Worm (Caenorhabditis elegans) whole organism, young adult: Measurements from ENCODE around the gene gei-18.
"Not testable (repeated sequence)": the region's sequence is repeated elsewhere in the genome, so short reads cannot be mapped to it uniquely, and the experiment has no call there.

Experiments
- F22D6.2 ChIP-seq: sonication (generic microtip); optimal IDR thresholded peaks from 2 replicates; lab custom pipeline; 2016; ENCODE audit warnings: mild to moderate bottlenecking, missing genetic modification characterization, missing compliant biosample characterization
- K11D2.4 ChIP-seq: fragments of 200-800 bp; sonication (Bioruptor generic); IDR thresholded peaks from 2 replicates; pipeline ENCODE4 v1.3.6; 2022; ENCODE audit warnings: missing genetic modification reagents, missing genetic modification characterization, missing compliant biosample characterization
- K12H6.12 ChIP-seq: fragments of 200-800 bp; sonication (Bioruptor generic); optimal IDR thresholded peaks from 2 replicates; lab custom pipeline; 2018; ENCODE audit warnings: mild to moderate bottlenecking, missing genetic modification characterization, missing compliant biosample characterization
- Y53G8AR.9 ChIP-seq: fragments of 200-800 bp; sonication (Bioruptor generic); conservative IDR thresholded peaks from 2 replicates; pipeline ENCODE4 v1.3.6; 2022; ENCODE audit warnings: missing genetic modification reagents, missing genetic modification characterization, missing compliant biosample characterization
- Y56A3A.18 ChIP-seq: fragments of 200-800 bp; sonication (Bioruptor generic); IDR thresholded peaks from 2 replicates; pipeline ENCODE4 v1.3.6; 2022; ENCODE audit warnings: missing genetic modification reagents, missing genetic modification characterization, missing compliant biosample characterization
- ama-1 ChIP-seq, 3 experiments: fragments of 150-350 bp in 1 of 3; sonication (generic microtip) in 2 of 3; optimal IDR thresholded peaks; 2 replicates each; lab custom pipeline; 2014 to 2018; ENCODE audit warnings: missing biosample characterization in 2 of 3, missing genetic modification characterization in 2 of 3, missing genetic modification reagents in 2 of 3
- attf-5 ChIP-seq: fragments of 200-800 bp; sonication (Bioruptor generic); optimal IDR thresholded peaks from 2 replicates; lab custom pipeline; 2018; ENCODE audit warnings: mild to moderate bottlenecking, missing genetic modification characterization, missing compliant biosample characterization
- attf-6 ChIP-seq: fragments of 200-800 bp; sonication (Bioruptor generic); IDR thresholded peaks from 2 replicates; pipeline ENCODE4 v1.3.6; 2022; ENCODE audit warnings: missing genetic modification reagents, missing genetic modification characterization, missing compliant biosample characterization
- bed-2 ChIP-seq: fragments of 200-800 bp; sonication (Bioruptor generic); IDR thresholded peaks from 2 replicates; pipeline ENCODE4 v1.3.6; 2022; ENCODE audit warnings: missing genetic modification reagents, missing genetic modification characterization, missing compliant biosample characterization
- ceh-100 ChIP-seq: fragments of 200-800 bp; sonication (Bioruptor generic); IDR thresholded peaks from 2 replicates; pipeline ENCODE4 v1.3.6; 2022; ENCODE audit warnings: missing genetic modification reagents, missing genetic modification characterization, missing compliant biosample characterization
- dpl-1 ChIP-seq: fragments of 150-350 bp; optimal IDR thresholded peaks from 2 replicates; lab custom pipeline; 2014; ENCODE audit warnings: missing biosample characterization, missing genetic modification reagents, missing genetic modification characterization
- efl-1 ChIP-seq: fragments of 150-350 bp; optimal IDR thresholded peaks from 2 replicates; lab custom pipeline; 2014; ENCODE audit warnings: missing biosample characterization, missing genetic modification reagents, missing genetic modification characterization
- fkh-3 ChIP-seq: sonication (generic microtip); optimal IDR thresholded peaks from 2 replicates; lab custom pipeline; 2016; ENCODE audit warnings: mild to moderate bottlenecking, missing genetic modification characterization, missing compliant biosample characterization
- lag-1 ChIP-seq: fragments of 200-800 bp; sonication (Bioruptor generic); IDR thresholded peaks from 2 replicates; pipeline ENCODE4 v1.3.6; 2022; ENCODE audit warnings: missing genetic modification reagents, missing genetic modification characterization, missing compliant biosample characterization
- let-607 ChIP-seq, 2 experiments: fragments of 200-800 bp in 1 of 2; sonication (Bioruptor generic) in 1 of 2; sonication (generic microtip) in 1 of 2; optimal IDR thresholded peaks; 2 replicates each; lab custom pipeline; 2016 to 2018; ENCODE audit warnings: mild to moderate bottlenecking in 2 of 2, missing compliant biosample characterization in 2 of 2, missing genetic modification characterization in 2 of 2, moderate library complexity in 2 of 2, missing genotype in 1 of 2
- madf-10 ChIP-seq: sonication (generic microtip); optimal IDR thresholded peaks from 2 replicates; lab custom pipeline; 2016; ENCODE audit warnings: mild to moderate bottlenecking, missing genetic modification characterization, missing compliant biosample characterization
- madf-6 ChIP-seq: fragments of 200-800 bp; sonication (Bioruptor generic); IDR thresholded peaks from 2 replicates; pipeline ENCODE4 v1.3.6; 2022; ENCODE audit warnings: missing genetic modification reagents, missing genetic modification characterization, missing compliant biosample characterization
- madf-8 ChIP-seq: fragments of 200-800 bp; sonication (Bioruptor generic); conservative IDR thresholded peaks from 2 replicates; pipeline ENCODE4 v1.3.6; 2022; ENCODE audit warnings: missing genetic modification reagents, missing genetic modification characterization, missing compliant biosample characterization
- mcd-1 ChIP-seq: fragments of 200-800 bp; sonication (Bioruptor generic); IDR thresholded peaks from 2 replicates; pipeline ENCODE4 v1.3.6; 2022; ENCODE audit warnings: missing genetic modification reagents, missing genetic modification characterization, missing compliant biosample characterization
- nhr-120 ChIP-seq: fragments of 200-800 bp; sonication (Bioruptor generic); IDR thresholded peaks from 2 replicates; pipeline ENCODE4 v1.3.6; 2022; ENCODE audit warnings: missing genetic modification characterization, missing compliant biosample characterization
- nhr-80 ChIP-seq: sonication (generic microtip); optimal IDR thresholded peaks from 2 replicates; lab custom pipeline; 2016; ENCODE audit warnings: missing genetic modification characterization, missing compliant biosample characterization
- rpc-1 ChIP-seq, 2 experiments: fragments of 150-350 bp in 1 of 2; sonication (generic microtip) in 1 of 2; optimal IDR thresholded peaks; 2 replicates each; lab custom pipeline; 2014 to 2018; ENCODE audit warnings: missing biosample characterization in 1 of 2, missing genetic modification characterization in 1 of 2, missing genetic modification reagents in 1 of 2, missing genotype in 1 of 2
- snpc-1.1 ChIP-seq: sonication (generic microtip); optimal IDR thresholded peaks from 2 replicates; lab custom pipeline; 2017; ENCODE audit warnings: missing genetic modification characterization, mild to moderate bottlenecking, missing compliant biosample characterization, antibody characterized with exemption, moderate library complexity, missing genotype, missing genetic modification reagents; ENCODE audit not compliant: insufficient read depth
- snpc-4 ChIP-seq, 5 experiments: fragments of 150-350 bp in 1 of 5; sonication (generic microtip) in 4 of 5; optimal IDR thresholded peaks; 2 replicates each; lab custom pipeline; 2014 to 2018; ENCODE audit warnings: missing genetic modification characterization in 5 of 5, missing biosample characterization in 3 of 5, antibody characterized with exemption in 2 of 5, mild to moderate bottlenecking in 2 of 5, missing compliant biosample characterization in 2 of 5, missing genotype in 2 of 5, moderate library complexity in 2 of 5, missing genetic modification reagents in 1 of 5
- sptf-2 ChIP-seq: fragments of 200-800 bp; sonication (Bioruptor generic); optimal IDR thresholded peaks from 2 replicates; lab custom pipeline; 2018; ENCODE audit warnings: mild to moderate bottlenecking, missing genetic modification characterization, missing compliant biosample characterization
- tbp1 ChIP-seq: fragments of 200-800 bp; sonication (Bioruptor generic); optimal IDR thresholded peaks from 2 replicates; lab custom pipeline; 2018; ENCODE audit warnings: mild to moderate bottlenecking, missing genetic modification characterization, missing compliant biosample characterization
- tlf-1 ChIP-seq: fragments of 200-800 bp; sonication (Bioruptor generic); optimal IDR thresholded peaks from 2 replicates; lab custom pipeline; 2018; ENCODE audit warnings: mild to moderate bottlenecking, missing genetic modification characterization, missing compliant biosample characterization
- unc-62 ChIP-seq: fragments of 150-350 bp; optimal IDR thresholded peaks from 2 replicates; lab custom pipeline; 2014; ENCODE audit warnings: missing biosample characterization, missing genetic modification reagents, missing genetic modification characterization
- zfh-2 ChIP-seq: fragments of 200-800 bp; sonication (Bioruptor generic); conservative IDR thresholded peaks from 2 replicates; pipeline ENCODE4 v1.3.6; 2022; ENCODE audit warnings: missing genetic modification reagents, missing genetic modification characterization, missing compliant biosample characterization
- ztf-25 ChIP-seq: fragments of 200-800 bp; sonication (Bioruptor generic); IDR thresholded peaks from 2 replicates; pipeline ENCODE4 v1.3.6; 2022; ENCODE audit warnings: missing genetic modification reagents, missing genetic modification characterization, missing compliant biosample characterization
- ztf-6 ChIP-seq: fragments of 200-800 bp; sonication (Bioruptor generic); IDR thresholded peaks from 2 replicates; pipeline ENCODE4 v1.3.6; 2022; ENCODE audit warnings: missing genetic modification reagents, missing genetic modification characterization, missing compliant biosample characterization

The gei-18 gene

ce11 chrIV:13979797-13980459 lies 2.4 kb downstream of the gei-18 start, which contains the start of gene dnbp-1:
dnbp-1 (minus strand) TSS chrIV:13979847.
- no peak for TF ChIP-seq let-607 (tag; optimal IDR thresholded peaks at IDR 0.05; lab: Kevin White, UChicago)
- no peak for TF ChIP-seq tlf-1
- peak; percentile 83 for TF ChIP-seq attf-5
- TF ChIP-seq zfh-2 (GFP tag; lab: Robert Waterston, UW): no peak
- TF ChIP-seq snpc-4 (GFP tag; optimal IDR thresholded peaks at IDR 0.05; lab: Kevin White, UChicago): no peak
- peak in 3 of 4 experiments; percentile 10 to 58 (median 47) for TF ChIP-seq snpc-4 (tag; optimal IDR thresholded peaks at IDR 0.05; lab: Kevin White, UChicago)
- peak; percentile 0 for TF ChIP-seq unc-62 (GFP tag; lab: Kevin White, UChicago)
- no peak for TF ChIP-seq ztf-25 (GFP tag; lab: Robert Waterston, UW)
- peak; percentile 89 for TF ChIP-seq madf-10 (tag; lab: Kevin White, UChicago)
- peak; percentile 90 for TF ChIP-seq mcd-1
- TF ChIP-seq F22D6.2: no peak
- TF ChIP-seq nhr-80: peak; percentile 70
- TF ChIP-seq K12H6.12 (tag; lab: Kevin White, UChicago): peak; percentile 65
- 0 out of 2 replicates have a peak, but pooled peaks have one; percentile 36 for TF ChIP-seq ceh-100 (GFP tag; lab: Robert Waterston, UW)

ce11 chrIV:13965535-13965934 lies 16.8 kb downstream of the gei-18 start:
- TF ChIP-seq tbp1 (GFP tag; lab: Kevin White, UChicago) (peak; percentile 55), snpc-4 (tag; optimal IDR thresholded peaks at IDR 0.05; lab: Kevin White, UChicago) (peak in 1 of 4 experiments; percentile 67), rpc-1 (tag; optimal IDR thresholded peaks at IDR 0.05; lab: Kevin White, UChicago) (peak; percentile 33), attf-6 (GFP tag; lab: Robert Waterston, UW) (peak; percentile 84), madf-6 (0 out of 2 replicates have a peak, but pooled peaks have one; percentile 22)
- not testable (repeated sequence) for TF ChIP-seq snpc-4 (GFP tag; optimal IDR thresholded peaks at IDR 0.05; lab: Kevin White, UChicago); rpc-1 (optimal IDR thresholded peaks at IDR 0.05; lab: Kevin White, UChicago)

DNA sequence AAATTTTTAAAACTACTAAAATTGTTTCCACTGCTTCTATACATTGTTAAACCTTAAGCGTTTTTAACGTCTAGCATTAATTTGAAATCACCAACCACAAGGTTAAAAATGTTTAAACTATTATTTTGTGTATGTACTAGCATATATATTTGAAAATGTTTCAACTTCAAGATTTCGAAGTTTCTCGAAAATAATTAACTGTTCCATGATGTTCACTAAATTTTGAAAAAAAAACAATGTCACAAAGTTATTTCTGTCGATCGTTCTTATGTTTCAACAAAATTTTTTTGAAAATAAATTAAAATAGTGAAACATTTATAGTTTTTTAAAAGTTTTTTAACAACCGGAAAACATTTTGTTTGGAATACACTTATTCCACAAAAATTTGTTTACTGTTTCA lies 27.7 kb downstream of the gei-18 start:
- TF ChIP-seq dpl-1 (GFP tag; lab: Kevin White, UChicago) (no peak), snpc-4 (GFP tag; optimal IDR thresholded peaks at IDR 0.05; lab: Kevin White, UChicago) (peak; percentile 7), snpc-4 (tag; optimal IDR thresholded peaks at IDR 0.05; lab: Kevin White, UChicago) (peak in 1 of 4 experiments; percentile 22), nhr-120 (GFP tag; lab: Robert Waterston, UW) (no peak), attf-6 (GFP tag; lab: Robert Waterston, UW) (peak; percentile 74)
- TF ChIP-seq, all 124 proteins: peak for 2

ce11 chrIV:13953974-13954373 lies 28.4 kb downstream of the gei-18 start:
- TF ChIP-seq dpl-1 (GFP tag; lab: Kevin White, UChicago) (no peak), efl-1 (no peak), ama-1 (optimal IDR thresholded peaks at IDR 0.05; lab: Kevin White, UChicago) (no peak), ama-1 (GFP tag; optimal IDR thresholded peaks at IDR 0.05; lab: Kevin White, UChicago) (no peak), sptf-2 (no peak), K11D2.4 (GFP tag; lab: Robert Waterston, UW) (no peak), snpc-4 (GFP tag; optimal IDR thresholded peaks at IDR 0.05; lab: Kevin White, UChicago) (no peak), snpc-4 (tag; optimal IDR thresholded peaks at IDR 0.05; lab: Kevin White, UChicago) (peak in 1 of 4 experiments; percentile 55), madf-8 (GFP tag; lab: Robert Waterston, UW) (no peak)

DNA sequence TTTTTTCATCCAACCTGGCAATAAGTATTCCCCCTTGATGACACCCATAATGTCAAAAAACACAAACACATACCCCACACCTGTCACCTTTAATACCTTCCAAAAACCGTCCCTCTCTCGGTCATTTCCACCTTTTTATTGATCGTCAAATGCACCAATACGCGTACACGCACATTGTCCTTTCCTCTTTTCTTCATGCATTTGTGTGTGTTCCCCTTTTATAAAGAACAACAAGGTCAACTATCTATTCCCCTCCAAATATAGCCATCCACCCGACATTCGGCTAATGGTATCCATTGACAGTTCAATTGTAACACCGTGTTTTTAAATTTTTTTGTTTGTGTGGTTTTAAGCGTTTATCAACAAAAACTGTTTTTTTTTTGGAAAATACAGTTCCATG lies 37.1 kb downstream of the gei-18 start:
- TF ChIP-seq Y56A3A.18 (GFP tag; lab: Robert Waterston, UW) (no peak), madf-8 (GFP tag; lab: Robert Waterston, UW) (no peak), ztf-6 (GFP tag; lab: Robert Waterston, UW) (no peak), lag-1 (GFP tag; lab: Robert Waterston, UW) (no peak), snpc-1.1 (tag; lab: Kevin White, UChicago) (no peak), fkh-3 (no peak), rpc-1 (optimal IDR thresholded peaks at IDR 0.05; lab: Kevin White, UChicago) (no peak), rpc-1 (tag; optimal IDR thresholded peaks at IDR 0.05; lab: Kevin White, UChicago) (no peak), dpl-1 (GFP tag; lab: Kevin White, UChicago) (no peak), bed-2 (GFP tag; lab: Robert Waterston, UW) (no peak), ama-1 (optimal IDR thresholded peaks at IDR 0.05; lab: Kevin White, UChicago) (no peak), ama-1 (GFP tag; optimal IDR thresholded peaks at IDR 0.05; lab: Kevin White, UChicago) (no peak), zfh-2 (GFP tag; lab: Robert Waterston, UW) (no peak), Y53G8AR.9 (GFP tag; lab: Robert Waterston, UW) (no peak), mcd-1 (no peak)
